Fruit fly (Drosophila melanogaster) whole organism, embryonic: ENCODE data around the gene SsRbeta.

ENCODE experiments used
- Antp ChIP-seq: fragments of 200-800 bp; sonication (Bioruptor generic); optimal IDR thresholded peaks from 3 replicates; lab custom pipeline; 2016; ENCODE audit warnings: missing biosample characterization, missing genetic modification characterization
- B-H2 ChIP-seq: fragments of 200-800 bp; sonication (Bioruptor generic); optimal IDR thresholded peaks from 2 replicates; lab custom pipeline; 2018; ENCODE audit warnings: missing biosample characterization, mild to moderate bottlenecking, missing genetic modification characterization
- Bgb ChIP-seq: fragments of 200-800 bp; sonication (Bioruptor generic); IDR thresholded peaks from 2 replicates; pipeline ENCODE4 v1.3.6; 2022; ENCODE audit warnings: missing biosample characterization, missing genetic modification characterization; ENCODE audit not compliant: partially characterized antibody
- Blimp-1 ChIP-seq: fragments of 200-800 bp; sonication (Bioruptor generic); optimal IDR thresholded peaks from 3 replicates; lab custom pipeline; 2018; ENCODE audit warnings: missing biosample characterization, missing genetic modification characterization, mild to moderate bottlenecking, moderate library complexity, missing genetic modification reagents
- BtbVII ChIP-seq: fragments of 200-800 bp; sonication (Bioruptor generic); optimal IDR thresholded peaks from 3 replicates; lab custom pipeline; 2017; ENCODE audit warnings: missing biosample characterization, mild to moderate bottlenecking, missing genetic modification characterization
- CG1024 ChIP-seq: fragments of 200-800 bp; sonication (Bioruptor generic); IDR thresholded peaks from 2 replicates; pipeline ENCODE4 v1.3.6; 2022; ENCODE audit warnings: missing biosample characterization, missing genetic modification characterization
- CG10267 ChIP-seq: fragments of 200-800 bp; sonication (Bioruptor generic); optimal IDR thresholded peaks from 2 replicates; lab custom pipeline; 2018; ENCODE audit warnings: missing biosample characterization, mild to moderate bottlenecking, missing genetic modification characterization, moderate library complexity
- CG10654 ChIP-seq: fragments of 200-800 bp; sonication (Bioruptor generic); optimal IDR thresholded peaks from 2 replicates; lab custom pipeline; 2016; ENCODE audit warnings: missing biosample characterization, missing genetic modification characterization
- CG10959 ChIP-seq: fragments of 200-800 bp; sonication (Bioruptor generic); IDR thresholded peaks from 2 replicates; pipeline ENCODE4 v1.3.6; 2022; ENCODE audit warnings: missing biosample characterization, missing genetic modification characterization
- CG11093 ChIP-seq: fragments of 200-800 bp; sonication (Bioruptor generic); IDR thresholded peaks from 3 replicates; pipeline ENCODE4 v1.3.6; 2022; ENCODE audit warnings: missing biosample characterization, missing genetic modification characterization
- CG11247 ChIP-seq: fragments of 200-800 bp; sonication (Bioruptor generic); IDR thresholded peaks from 2 replicates; pipeline ENCODE4 v1.3.6; 2022; ENCODE audit warnings: missing biosample characterization, missing genetic modification characterization
- CG11456 ChIP-seq: fragments of 200-800 bp; sonication (Bioruptor generic); IDR thresholded peaks from 3 replicates; pipeline ENCODE4 v1.3.6; 2022; ENCODE audit warnings: missing biosample characterization, missing genetic modification characterization
- CG11560 ChIP-seq: fragments of 200-800 bp; sonication (Bioruptor generic); IDR thresholded peaks from 3 replicates; pipeline ENCODE4 v1.3.6; 2022; ENCODE audit warnings: missing biosample characterization, missing genetic modification characterization
- CG12104 ChIP-seq: fragments of 200-800 bp; sonication (Bioruptor generic); optimal IDR thresholded peaks from 3 replicates; lab custom pipeline; 2016; ENCODE audit warnings: missing biosample characterization, missing genetic modification characterization
- CG12299 ChIP-seq: fragments of 200-800 bp; sonication (Bioruptor generic); optimal IDR thresholded peaks from 2 replicates; lab custom pipeline; 2018; ENCODE audit warnings: missing biosample characterization, mild to moderate bottlenecking, missing genetic modification characterization
- CG1602 ChIP-seq: fragments of 200-800 bp; sonication (Bioruptor generic); optimal IDR thresholded peaks from 3 replicates; lab custom pipeline; 2016; ENCODE audit warnings: missing biosample characterization, missing genetic modification characterization
- CG17359 ChIP-seq: fragments of 200-800 bp; sonication (Bioruptor generic); optimal IDR thresholded peaks from 3 replicates; lab custom pipeline; 2018; ENCODE audit warnings: missing biosample characterization, mild to moderate bottlenecking, missing genetic modification characterization, moderate library complexity
- CG18619 ChIP-seq: fragments of 200-800 bp; sonication (Bioruptor generic); optimal IDR thresholded peaks from 3 replicates; lab custom pipeline; 2017; ENCODE audit warnings: missing biosample characterization, mild to moderate bottlenecking, missing genetic modification characterization
- CG2202 ChIP-seq: fragments of 200-800 bp; sonication (Bioruptor generic); optimal IDR thresholded peaks from 2 replicates; lab custom pipeline; 2018; ENCODE audit warnings: missing biosample characterization, mild to moderate bottlenecking, missing genetic modification characterization
- CG4424 ChIP-seq: fragments of 200-800 bp; sonication (Bioruptor generic); optimal IDR thresholded peaks from 3 replicates; lab custom pipeline; 2016; ENCODE audit warnings: missing biosample characterization, missing genetic modification characterization
- CG6765 ChIP-seq: fragments of 200-800 bp; sonication (Bioruptor generic); optimal IDR thresholded peaks from 3 replicates; lab custom pipeline; 2017; ENCODE audit warnings: missing biosample characterization, mild to moderate bottlenecking, missing genetic modification characterization
- CG7372 ChIP-seq: fragments of 200-800 bp; sonication (Bioruptor generic); IDR thresholded peaks from 2 replicates; pipeline ENCODE4 v1.3.6; 2022; ENCODE audit warnings: missing biosample characterization, missing genetic modification characterization
- CG7786 ChIP-seq: fragments of 200-800 bp; sonication (Bioruptor generic); optimal IDR thresholded peaks from 2 replicates; lab custom pipeline; 2016; ENCODE audit warnings: missing biosample characterization, missing genetic modification characterization
- CG8388 ChIP-seq: fragments of 200-800 bp; sonication (Bioruptor generic); optimal IDR thresholded peaks from 2 replicates; lab custom pipeline; 2019; ENCODE audit warnings: missing biosample characterization, mild to moderate bottlenecking, missing genetic modification characterization, moderate library complexity
- CG8944 ChIP-seq: fragments of 200-800 bp; sonication (Bioruptor generic); optimal IDR thresholded peaks from 3 replicates; lab custom pipeline; 2016; ENCODE audit warnings: missing biosample characterization, missing genetic modification characterization
- CG9876 ChIP-seq: fragments of 200-800 bp; sonication (Bioruptor generic); optimal IDR thresholded peaks from 2 replicates; lab custom pipeline; 2016; ENCODE audit warnings: missing biosample characterization, missing genetic modification characterization
- Dfd ChIP-seq, 2 experiments: fragments of >200 bp; optimal IDR thresholded peaks; 2 replicates each; lab custom pipeline; 2017; ENCODE audit warnings: missing biosample characterization in 2 of 2, missing genetic modification characterization in 2 of 2
- Ets65A ChIP-seq: fragments of 200-800 bp; sonication (Bioruptor generic); peaks from one replicate; lab custom pipeline; 2016; ENCODE audit warnings: missing biosample characterization, missing genetic modification characterization
- Fer1 ChIP-seq: fragments of 200-800 bp; sonication (Bioruptor generic); optimal IDR thresholded peaks from 2 replicates; lab custom pipeline; 2017; ENCODE audit warnings: missing biosample characterization, mild to moderate bottlenecking, missing genetic modification characterization
- H2.0 ChIP-seq: fragments of 200-800 bp; sonication (Bioruptor generic); IDR thresholded peaks from 2 replicates; pipeline ENCODE4 v1.3.6; 2022; ENCODE audit warnings: missing biosample characterization, missing genetic modification characterization
- HmgD ChIP-seq: fragments of 200-800 bp; sonication (Bioruptor generic); optimal IDR thresholded peaks from 3 replicates; lab custom pipeline; 2016; ENCODE audit warnings: missing biosample characterization, missing genetic modification characterization
- Hsf ChIP-seq: fragments of 200-800 bp; sonication (Bioruptor generic); optimal IDR thresholded peaks from 3 replicates; lab custom pipeline; 2016; ENCODE audit warnings: missing biosample characterization, missing genetic modification characterization
- Jarid2 ChIP-seq: fragments of 200-800 bp; sonication (Bioruptor generic); optimal IDR thresholded peaks from 3 replicates; lab custom pipeline; 2017; ENCODE audit warnings: mild to moderate bottlenecking, missing biosample characterization, missing genetic modification reagents, missing genetic modification characterization
- Ptx1 ChIP-seq: fragments of 200-800 bp; sonication (Bioruptor generic); IDR thresholded peaks from 2 replicates; pipeline ENCODE4 v1.3.6; 2022; ENCODE audit warnings: missing biosample characterization, missing genetic modification characterization
- Sry-β ChIP-seq: fragments of 200-800 bp; sonication (Bioruptor generic); optimal IDR thresholded peaks from 2 replicates; lab custom pipeline; 2018; ENCODE audit warnings: missing biosample characterization, mild to moderate bottlenecking, missing genetic modification characterization, moderate library complexity
- Usf ChIP-seq: fragments of 200-800 bp; sonication (Bioruptor generic); optimal IDR thresholded peaks from 2 replicates; lab custom pipeline; 2017; ENCODE audit warnings: missing genotype, missing biosample characterization, missing genetic modification characterization
- ac ChIP-seq: fragments of 200-800 bp; sonication (Bioruptor generic); optimal IDR thresholded peaks from 3 replicates; lab custom pipeline; 2017; ENCODE audit warnings: missing biosample characterization, mild to moderate bottlenecking, missing genetic modification characterization
- ara ChIP-seq: fragments of 200-800 bp; sonication (Bioruptor generic); IDR thresholded peaks from 2 replicates; pipeline ENCODE4 v1.3.6; 2022; ENCODE audit warnings: missing biosample characterization, missing genetic modification characterization
- az2 ChIP-seq: fragments of 200-800 bp; sonication (Bioruptor generic); optimal IDR thresholded peaks from 3 replicates; lab custom pipeline; 2016; ENCODE audit warnings: missing biosample characterization, missing genetic modification characterization
- bcd ChIP-seq: fragments of 200-800 bp; sonication (Bioruptor generic); optimal IDR thresholded peaks from 2 replicates; lab custom pipeline; 2017; ENCODE audit warnings: missing biosample characterization, mild to moderate bottlenecking, missing genetic modification characterization
- chm ChIP-seq: fragments of 200-800 bp; sonication (Bioruptor generic); IDR thresholded peaks from 2 replicates; pipeline ENCODE4 v1.3.6; 2022; ENCODE audit warnings: missing biosample characterization, missing genetic modification characterization
- cwo ChIP-seq: fragments of 200-800 bp; sonication (Bioruptor generic); optimal IDR thresholded peaks from 3 replicates; lab custom pipeline; 2017; ENCODE audit warnings: missing biosample characterization, missing genetic modification characterization, mild to moderate bottlenecking, moderate library complexity, missing genetic modification reagents
- dm ChIP-seq: fragments of 200-800 bp; sonication (Bioruptor generic); optimal IDR thresholded peaks from 3 replicates; lab custom pipeline; 2016; ENCODE audit warnings: missing biosample characterization, missing genetic modification characterization
- fd3F ChIP-seq: fragments of 200-800 bp; sonication (Bioruptor generic); optimal IDR thresholded peaks from 2 replicates; lab custom pipeline; 2018; ENCODE audit warnings: missing biosample characterization, mild to moderate bottlenecking, missing genetic modification characterization, moderate library complexity
- nerfin-1 ChIP-seq: fragments of 200-800 bp; sonication (Bioruptor generic); optimal IDR thresholded peaks from 3 replicates; lab custom pipeline; 2019; ENCODE audit warnings: missing biosample characterization, mild to moderate bottlenecking, missing genetic modification characterization, moderate library complexity
- pb ChIP-seq: fragments of 200-800 bp; sonication (Bioruptor generic); optimal IDR thresholded peaks from 3 replicates; lab custom pipeline; 2016; ENCODE audit warnings: missing biosample characterization, missing genetic modification characterization
- pum ChIP-seq: fragments of 200-800 bp; sonication (Bioruptor generic); optimal IDR thresholded peaks from 2 replicates; lab custom pipeline; 2016; ENCODE audit warnings: missing biosample characterization, missing genetic modification characterization
- sug ChIP-seq: fragments of 200-800 bp; optimal IDR thresholded peaks from 2 replicates; lab custom pipeline; 2019; ENCODE audit warnings: missing biosample characterization, mild to moderate bottlenecking, missing genetic modification characterization, moderate library complexity
- tin ChIP-seq: fragments of 200-800 bp; sonication (Bioruptor generic); optimal IDR thresholded peaks from 3 replicates; lab custom pipeline; 2016; ENCODE audit warnings: missing biosample characterization, missing genetic modification characterization
- ttk ChIP-seq: fragments of 200-800 bp; sonication (Bioruptor generic); IDR thresholded peaks from 2 replicates; pipeline ENCODE4 v2.1.2; 2022; ENCODE audit warnings: missing biosample characterization, missing genetic modification characterization

SsRbeta gene

DNA sequence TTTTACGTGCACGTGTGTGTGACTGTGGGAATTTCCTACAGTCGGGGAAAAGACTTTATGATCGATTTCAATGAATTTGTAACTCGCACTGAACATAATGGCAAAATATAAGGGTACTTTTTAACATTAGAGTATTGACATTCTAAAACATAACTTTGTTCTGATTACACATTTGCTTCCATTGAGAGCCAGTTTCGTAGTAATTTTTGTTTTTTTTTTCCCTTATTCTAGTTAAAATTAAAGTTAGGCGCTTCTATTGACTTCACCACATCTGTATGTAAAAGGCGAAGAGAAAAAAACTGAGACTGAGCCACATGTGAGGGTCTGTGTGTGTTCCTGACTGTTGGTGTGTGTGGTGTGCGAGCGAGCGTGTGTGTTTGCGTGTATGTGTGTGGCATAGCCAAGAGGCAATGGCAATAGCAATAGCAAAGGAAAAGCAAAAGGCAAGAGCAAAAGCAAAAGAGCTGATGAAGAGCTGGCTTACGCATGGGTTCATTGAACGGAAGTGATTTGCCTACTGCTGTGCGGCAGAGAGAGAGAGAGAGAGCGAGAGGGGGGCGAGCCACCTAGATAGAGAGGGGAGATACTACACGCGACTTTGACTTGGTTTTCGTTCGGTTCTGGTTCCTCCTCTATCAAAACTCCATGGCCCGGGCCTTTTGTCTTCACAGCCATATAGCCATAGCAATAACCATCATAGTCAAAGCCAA, 32.6 kb downstream of the SsRbeta start (continued):
- TF ChIP-seq Ets65A (GFP tag; lab: Kevin White, UChicago) (peak; percentile 34), BtbVII (GFP tag; lab: Kevin White, UChicago) (peak; percentile 80), Antp (GFP tag; lab: Kevin White, UChicago) (peak; percentile 54), CG1024 (no peak), Jarid2 (peak; percentile 11), CG18619 (GFP tag; lab: Kevin White, UChicago) (peak; percentile 76), CG10267 (tag; lab: Kevin White, UChicago) (peak; percentile 54), CG7372 (GFP tag; lab: Robert Waterston, UW) (no peak), CG10959 (no peak), CG2202 (tag; lab: Kevin White, UChicago) (peak; percentile 6), ac (GFP tag; lab: Kevin White, UChicago) (no peak), Sry-β (no peak), Usf (GFP tag; lab: Kevin White, UChicago) (peak; percentile 42), cwo (GFP tag; lab: Kevin White, UChicago) (peak; percentile 86), CG9876 (GFP tag; lab: Kevin White, UChicago) (no peak), pum (GFP tag; lab: Kevin White, UChicago) (peak; percentile 32), nerfin-1 (tag; lab: Kevin White, UChicago) (peak; percentile 56), B-H2 (peak; percentile 16), Blimp-1 (GFP tag; lab: Kevin White, UChicago) (peak; percentile 67), fd3F (GFP tag; lab: Kevin White, UChicago) (peak; percentile 63), tin (peak; percentile 68), Fer1 (GFP tag; lab: Kevin White, UChicago) (peak; percentile 92), CG17359 (tag; lab: Kevin White, UChicago) (peak; percentile 70), CG11093 (GFP tag; lab: Robert Waterston, UW) (no peak), Bgb (GFP tag; lab: Robert Waterston, UW) (no peak), CG11456 (GFP tag; lab: Robert Waterston, UW) (no peak), CG10654 (GFP tag; lab: Kevin White, UChicago) (peak; percentile 25), sug (peak; percentile 65), CG4424 (peak; percentile 69), CG7786 (GFP tag; lab: Kevin White, UChicago) (peak; percentile 84), az2 (GFP tag; lab: Kevin White, UChicago) (peak; percentile 71), ttk (GFP tag; lab: Robert Waterston, UW) (peak; percentile 60), chm (0 out of 2 replicates have a peak, but pooled peaks have one; percentile 30), dm (GFP tag; lab: Kevin White, UChicago) (peak; percentile 1), CG12104 (peak; percentile 51), CG12299 (tag; lab: Kevin White, UChicago) (peak; percentile 53), CG8944 (peak; percentile 33), ara (GFP tag; lab: Robert Waterston, UW) (no peak), bcd (peak; percentile 63), CG11247 (GFP tag; lab: Robert Waterston, UW) (no peak; the same call in 1 of the 2 replicates), CG6765 (peak; percentile 68), CG8388 (GFP tag; lab: Kevin White, UChicago) (peak; percentile 60), Ptx1 (GFP tag; lab: Robert Waterston, UW) (peak; percentile 58), Dfd (GFP tag; optimal IDR thresholded peaks at IDR 0.05; lab: Kevin White, UChicago) (no peak), Hsf (GFP tag; lab: Kevin White, UChicago) (peak; percentile 68), H2.0 (peak; percentile 50; the same call in 1 of the 2 replicates), pb (GFP tag; lab: Kevin White, UChicago) (peak; percentile 53), CG11560 (tag; lab: Robert Waterston, UW) (no peak; the same call in 2 of the 3 replicates), HmgD (peak; percentile 5), CG1602 (GFP tag; lab: Kevin White, UChicago) (peak; percentile 45)
